Worm (Caenorhabditis elegans) whole organism, L1 larva: Measurements from ENCODE around the gene his-41.
A peak's percentile ranks its signal among the peaks of the same experiment; 100 is the strongest.

Experiments
- F16B12.6 ChIP-seq: fragments of 150-350 bp; optimal IDR thresholded peaks from 2 replicates; lab custom pipeline; 2014; ENCODE audit warnings: missing biosample characterization, missing genetic modification characterization
- aha-1 ChIP-seq: fragments of 150-350 bp; optimal IDR thresholded peaks from 2 replicates; lab custom pipeline; 2014; ENCODE audit warnings: missing biosample characterization, missing genetic modification characterization
- alr-1 ChIP-seq: fragments of 200-800 bp; sonication (Bioruptor generic); optimal IDR thresholded peaks from 2 replicates; lab custom pipeline; 2018; ENCODE audit warnings: borderline replicate concordance, mild to moderate bottlenecking, missing genetic modification characterization, missing compliant biosample characterization
- elt-2 ChIP-seq: sonication (generic microtip); optimal IDR thresholded peaks from 2 replicates; lab custom pipeline; 2016; ENCODE audit warnings: missing genetic modification characterization, mild to moderate bottlenecking, inconsistent platforms, missing compliant biosample characterization, missing genetic modification reagents
- jun-1 ChIP-seq: fragments of 150-350 bp; optimal IDR thresholded peaks from 2 replicates; lab custom pipeline; 2014; ENCODE audit warnings: missing biosample characterization, missing genetic modification reagents, missing genetic modification characterization
- lin-35 ChIP-seq, 2 experiments: fragments of 150-350 bp; optimal IDR thresholded peaks; 2 replicates each; lab custom pipeline; 2014; ENCODE audit warnings: missing biosample characterization in 2 of 2, missing genetic modification characterization in 2 of 2, missing genetic modification reagents in 2 of 2
- lir-3 ChIP-seq: sonication (generic microtip); optimal IDR thresholded peaks from 2 replicates; lab custom pipeline; 2016; ENCODE audit warnings: mild to moderate bottlenecking, missing genetic modification characterization, moderate library complexity, missing compliant biosample characterization; ENCODE audit not compliant: poor library complexity
- lsy-2 ChIP-seq, 2 experiments: fragments of 150-350 bp; optimal IDR thresholded peaks; 2 replicates each; lab custom pipeline; 2014; ENCODE audit warnings: missing biosample characterization in 2 of 2, missing genetic modification characterization in 2 of 2
- mef-2 ChIP-seq: fragments of 150-350 bp; optimal IDR thresholded peaks from 2 replicates; lab custom pipeline; 2014; ENCODE audit warnings: missing biosample characterization, missing genetic modification characterization
- nhr-77 ChIP-seq: fragments of 150-350 bp; optimal IDR thresholded peaks from 2 replicates; lab custom pipeline; 2014; ENCODE audit warnings: missing biosample characterization, missing genetic modification characterization
- pag-3 ChIP-seq: sonication (generic microtip); optimal IDR thresholded peaks from 2 replicates; lab custom pipeline; 2017; ENCODE audit warnings: missing genetic modification characterization, mild to moderate bottlenecking, missing compliant biosample characterization, antibody characterized with exemption, borderline replicate concordance; ENCODE audit not compliant: insufficient read depth
- snpc-4 ChIP-seq: fragments of 150-350 bp; optimal IDR thresholded peaks from 2 replicates; lab custom pipeline; 2014; ENCODE audit warnings: missing biosample characterization, missing genetic modification characterization
- unc-62 ChIP-seq: fragments of 150-350 bp; optimal IDR thresholded peaks from 2 replicates; lab custom pipeline; 2014; ENCODE audit warnings: missing biosample characterization, missing genetic modification reagents, missing genetic modification characterization

DNA sequence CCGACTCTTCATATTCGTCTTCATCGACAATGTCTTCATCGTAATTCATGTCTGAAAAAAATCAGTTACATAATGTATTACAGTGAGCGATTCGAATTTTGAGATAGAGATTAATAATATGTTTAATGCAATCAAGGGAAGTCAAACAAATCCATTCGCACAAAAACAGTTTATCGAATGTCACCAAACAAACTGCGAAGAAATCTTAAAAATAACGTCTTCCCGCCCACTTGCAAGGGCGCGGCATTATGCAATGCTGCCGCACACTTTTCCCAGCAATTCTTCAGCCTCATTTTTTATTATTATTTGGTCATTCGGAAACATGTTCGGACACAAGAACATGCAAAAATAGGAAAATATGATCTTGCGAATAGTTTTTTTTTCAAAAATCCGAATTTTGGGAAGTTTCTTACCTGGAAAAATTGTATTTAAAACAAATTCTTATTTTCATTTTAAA lies 1.1 kb upstream of the his-41 start, which contains the start of gene mdf-1:
- no peak for TF ChIP-seq nhr-77 (tag; lab: Kevin White, UChicago)
- TF ChIP-seq mef-2 = no peak
- TF ChIP-seq unc-62 = no peak
- TF ChIP-seq lsy-2 (tag; optimal IDR thresholded peaks at IDR 0.05; lab: Kevin White, UChicago) = peak; percentile 59 to 81
- TF ChIP-seq lir-3 = peak; percentile 57
- TF ChIP-seq alr-1 (tag; lab: Kevin White, UChicago) = no peak
- no peak for TF ChIP-seq elt-2 (tag; lab: Kevin White, UChicago)
- TF ChIP-seq jun-1 (tag; lab: Kevin White, UChicago) = no peak
- TF ChIP-seq F16B12.6 (tag; lab: Kevin White, UChicago) = peak; percentile 10
- no peak for TF ChIP-seq aha-1 (tag; lab: Kevin White, UChicago)
- TF ChIP-seq lin-35 (GFP tag; optimal IDR thresholded peaks at IDR 0.05; lab: Kevin White, UChicago) = peak; percentile 90 to 96
- peak; percentile 35 for TF ChIP-seq snpc-4 (tag; lab: Kevin White, UChicago)
- no peak for TF ChIP-seq pag-3 (tag; lab: Kevin White, UChicago)
